Worm (Caenorhabditis elegans) whole organism, mixed stage, embryonic: Measurements from ENCODE around the gene srw-99.

Experiments
- cnd-1 ChIP-seq: fragments of 200-800 bp; sonication (Bioruptor generic); optimal IDR thresholded peaks from 2 replicates; lab custom pipeline; 2018; ENCODE audit warnings: mild to moderate bottlenecking, missing genetic modification characterization, missing compliant biosample characterization
- elt-3 ChIP-seq: fragments of 150-350 bp; optimal IDR thresholded peaks from 2 replicates; lab custom pipeline; 2014; ENCODE audit warnings: missing biosample characterization, missing genetic modification characterization
- hlh-1 ChIP-seq: fragments of 150-350 bp; optimal IDR thresholded peaks from 2 replicates; lab custom pipeline; 2014; ENCODE audit warnings: missing biosample characterization, missing genetic modification reagents, missing genetic modification characterization
- lin-13 ChIP-seq: fragments of 150-350 bp; optimal IDR thresholded peaks from 2 replicates; lab custom pipeline; 2014; ENCODE audit warnings: missing biosample characterization, missing genetic modification characterization
- mab-5 ChIP-seq: fragments of 150-350 bp; optimal IDR thresholded peaks from 2 replicates; lab custom pipeline; 2014; ENCODE audit warnings: missing biosample characterization, missing genetic modification characterization
- nhr-28 ChIP-seq: fragments of 150-350 bp; optimal IDR thresholded peaks from 2 replicates; lab custom pipeline; 2014; ENCODE audit warnings: missing biosample characterization, missing genetic modification characterization
- nhr-76 ChIP-seq: sonication (generic microtip); optimal IDR thresholded peaks from 2 replicates; lab custom pipeline; 2017; ENCODE audit warnings: missing biosample characterization, missing genetic modification characterization
- snpc-4 ChIP-seq: fragments of 150-350 bp; optimal IDR thresholded peaks from 2 replicates; lab custom pipeline; 2014; ENCODE audit warnings: missing biosample characterization, missing genetic modification characterization
- unc-39 ChIP-seq: fragments of 150-350 bp; optimal IDR thresholded peaks from 2 replicates; lab custom pipeline; 2014; ENCODE audit warnings: missing biosample characterization, missing genetic modification characterization
- unc-62 ChIP-seq: fragments of 150-350 bp; optimal IDR thresholded peaks from 2 replicates; lab custom pipeline; 2014; ENCODE audit warnings: missing biosample characterization, missing genetic modification reagents, missing genetic modification characterization

ce11 chrV:1751449-1751848 is 42.9 kb downstream of the srw-99 start, which contains the start of gene srh-199:
- TF ChIP-seq unc-39 (tag; lab: Kevin White, UChicago) = no peak
- TF ChIP-seq hlh-1 (tag; lab: Kevin White, UChicago) = no peak
- no peak for TF ChIP-seq unc-62 (GFP tag; lab: Kevin White, UChicago)
- TF ChIP-seq snpc-4 (tag; lab: Kevin White, UChicago) = no peak
- no peak for TF ChIP-seq mab-5 (tag; lab: Kevin White, UChicago)
- no peak for TF ChIP-seq elt-3
- TF ChIP-seq nhr-28 (tag; lab: Kevin White, UChicago) = no peak
- no peak for TF ChIP-seq lin-13 (tag; lab: Kevin White, UChicago)
- TF ChIP-seq nhr-76 = no peak
- TF ChIP-seq cnd-1 (tag; lab: Kevin White, UChicago) = no peak
